Worm (Caenorhabditis elegans) whole organism, mixed stage, embryonic: ENCODE results near the gene C33F10.1.

Experiments used
- nhr-2 ChIP-seq: fragments of 150-350 bp; optimal IDR thresholded peaks from 2 replicates; lab custom pipeline; 2014; ENCODE audit warnings: missing biosample characterization, missing genetic modification characterization
- nhr-237 ChIP-seq: fragments of 150-350 bp; optimal IDR thresholded peaks from 2 replicates; lab custom pipeline; 2014; ENCODE audit warnings: missing biosample characterization, missing genetic modification characterization
- nhr-28 ChIP-seq: fragments of 150-350 bp; optimal IDR thresholded peaks from 2 replicates; lab custom pipeline; 2014; ENCODE audit warnings: missing biosample characterization, missing genetic modification characterization
- pha-4 ChIP-seq: fragments of 150-350 bp; optimal IDR thresholded peaks from 2 replicates; lab custom pipeline; 2018; ENCODE audit warnings: missing biosample characterization, missing genetic modification reagents, missing genetic modification characterization
- sem-2 ChIP-seq: fragments of 200-800 bp; sonication (Bioruptor generic); optimal IDR thresholded peaks from 2 replicates; lab custom pipeline; 2018; ENCODE audit warnings: mild to moderate bottlenecking, missing genetic modification characterization, missing compliant biosample characterization
- unc-39 ChIP-seq: fragments of 150-350 bp; optimal IDR thresholded peaks from 2 replicates; lab custom pipeline; 2014; ENCODE audit warnings: missing biosample characterization, missing genetic modification characterization
- unc-62 ChIP-seq: fragments of 150-350 bp; optimal IDR thresholded peaks from 2 replicates; lab custom pipeline; 2014; ENCODE audit warnings: missing biosample characterization, missing genetic modification reagents, missing genetic modification characterization
- ztf-11 ChIP-seq: fragments of 150-350 bp; optimal IDR thresholded peaks from 2 replicates; lab custom pipeline; 2014; ENCODE audit warnings: missing biosample characterization, missing genetic modification characterization

DNA sequence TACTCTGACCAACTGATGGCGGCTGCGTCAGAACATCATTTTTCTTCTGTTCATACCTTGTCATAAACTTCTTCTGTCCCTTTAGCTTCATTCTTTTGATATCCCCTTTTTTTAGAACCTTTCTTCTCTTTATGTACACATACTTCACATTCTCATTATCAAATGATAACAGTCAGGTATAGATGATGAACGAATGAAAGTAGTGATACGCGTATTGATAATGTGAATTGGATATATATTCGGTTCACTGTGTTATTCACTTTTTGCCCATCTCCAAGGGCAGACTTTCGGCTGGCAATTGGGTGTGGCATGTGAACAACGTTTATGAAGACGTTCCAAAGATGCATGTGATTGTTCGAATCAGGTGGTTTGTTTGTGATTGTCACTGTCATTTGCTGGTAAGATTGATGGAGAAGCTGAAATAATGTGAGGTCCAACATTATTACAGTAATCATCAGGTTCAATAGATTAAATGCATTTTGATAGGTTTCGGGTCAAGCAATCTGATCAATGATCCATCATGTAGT, 39.6 kb downstream of the C33F10.1 start, which contains the start of gene F11G11.15:
- TF ChIP-seq nhr-28, result no peak
- no peak for TF ChIP-seq sem-2 (GFP tag; lab: Kevin White, UChicago)
- no peak for TF ChIP-seq nhr-237 (tag; lab: Kevin White, UChicago)
- no peak for TF ChIP-seq pha-4 (tag; lab: Kevin White, UChicago)
- TF ChIP-seq unc-39, result no peak
- no peak for TF ChIP-seq ztf-11 (tag; lab: Kevin White, UChicago)
- TF ChIP-seq unc-62 (GFP tag; lab: Kevin White, UChicago), result no peak
- TF ChIP-seq nhr-2 (tag; lab: Kevin White, UChicago), result no peak
